Fruit fly (Drosophila melanogaster) whole organism, adult: ENCODE measurements around the gene Hel89B.

Source experiments
- CG11617 ChIP-seq: fragments of 200-800 bp; sonication (Bioruptor generic); optimal IDR thresholded peaks from 2 replicates; lab custom pipeline; 2017; ENCODE audit warnings: mild to moderate bottlenecking, missing biosample characterization, missing genetic modification reagents, missing genetic modification characterization
- CG12768 ChIP-seq: fragments of 200-800 bp; sonication (Bioruptor generic); optimal IDR thresholded peaks from 2 replicates; lab custom pipeline; 2017; ENCODE audit warnings: missing biosample characterization, missing genetic modification characterization, mild to moderate bottlenecking, moderate library complexity, missing genetic modification reagents
- CG14711 ChIP-seq: fragments of 200-800 bp; sonication (Bioruptor generic); optimal IDR thresholded peaks from 2 replicates; lab custom pipeline; 2018; ENCODE audit warnings: missing biosample characterization, mild to moderate bottlenecking, missing genetic modification characterization, moderate library complexity
- CG1620 ChIP-seq: fragments of 200-800 bp; sonication (Bioruptor generic); optimal IDR thresholded peaks from 2 replicates; lab custom pipeline; 2016; ENCODE audit warnings: missing biosample characterization, missing genetic modification characterization
- CG33017 ChIP-seq: fragments of 200-800 bp; sonication (Bioruptor generic); optimal IDR thresholded peaks from 2 replicates; lab custom pipeline; 2018; ENCODE audit warnings: missing biosample characterization, mild to moderate bottlenecking, missing genetic modification characterization, moderate library complexity
- CG5204 ChIP-seq: fragments of 200-800 bp; sonication (Bioruptor generic); optimal IDR thresholded peaks from 2 replicates; lab custom pipeline; 2016; ENCODE audit warnings: missing biosample characterization, missing genetic modification characterization
- CG7045 ChIP-seq: fragments of 200-800 bp; sonication (Bioruptor generic); optimal IDR thresholded peaks from 2 replicates; lab custom pipeline; 2017; ENCODE audit warnings: missing biosample characterization, mild to moderate bottlenecking, missing genetic modification characterization
- CG7101 ChIP-seq: fragments of 200-800 bp; sonication (Bioruptor generic); optimal IDR thresholded peaks from 2 replicates; lab custom pipeline; 2018; ENCODE audit warnings: missing biosample characterization, mild to moderate bottlenecking, missing genetic modification characterization, moderate library complexity
- Clk ChIP-seq: fragments of 200-800 bp; sonication (Bioruptor generic); optimal IDR thresholded peaks from 2 replicates; lab custom pipeline; 2017; ENCODE audit warnings: missing biosample characterization, missing genetic modification characterization
- Crg-1 ChIP-seq: fragments of 200-800 bp; sonication (Bioruptor generic); optimal IDR thresholded peaks from 2 replicates; lab custom pipeline; 2016; ENCODE audit warnings: missing biosample characterization, missing genetic modification characterization
- Hr96 ChIP-seq: fragments of 200-800 bp; sonication (Bioruptor generic); optimal IDR thresholded peaks from 2 replicates; lab custom pipeline; 2016; ENCODE audit warnings: missing biosample characterization, missing genetic modification characterization
- Mnt ChIP-seq: fragments of 200-800 bp; sonication (Bioruptor generic); optimal IDR thresholded peaks from 2 replicates; lab custom pipeline; 2016; ENCODE audit warnings: missing biosample characterization, mild to moderate bottlenecking, missing genetic modification characterization
- bab1 ChIP-seq: fragments of 200-800 bp; sonication (Bioruptor generic); optimal IDR thresholded peaks from 3 replicates; lab custom pipeline; 2019; ENCODE audit warnings: missing biosample characterization, mild to moderate bottlenecking, missing genetic modification characterization, moderate library complexity
- cic ChIP-seq: fragments of 200-800 bp; sonication (Bioruptor generic); optimal IDR thresholded peaks from 2 replicates; lab custom pipeline; 2017; ENCODE audit warnings: missing biosample characterization, mild to moderate bottlenecking, missing genetic modification characterization, moderate library complexity
- cnc ChIP-seq, 2 experiments: fragments of >200 bp; optimal IDR thresholded peaks; 2 replicates each; lab custom pipeline; 2017
- kay ChIP-seq: fragments of 200-800 bp; sonication (Bioruptor generic); peaks from one replicate; lab custom pipeline; 2016; ENCODE audit warnings: missing biosample characterization, missing genetic modification characterization, borderline replicate concordance
- ovo ChIP-seq: fragments of 200-800 bp; sonication (Bioruptor generic); optimal IDR thresholded peaks from 2 replicates; lab custom pipeline; 2016; ENCODE audit warnings: missing biosample characterization, missing genetic modification characterization
- pad ChIP-seq: fragments of 200-800 bp; sonication (Bioruptor generic); optimal IDR thresholded peaks from 3 replicates; lab custom pipeline; 2017; ENCODE audit warnings: missing biosample characterization, missing genetic modification characterization, mild to moderate bottlenecking, moderate library complexity, missing genetic modification reagents
- tj ChIP-seq: fragments of 200-800 bp; sonication (Bioruptor generic); optimal IDR thresholded peaks from 3 replicates; lab custom pipeline; 2017; ENCODE audit warnings: missing biosample characterization, mild to moderate bottlenecking, missing genetic modification characterization, moderate library complexity
- toe ChIP-seq: fragments of 200-800 bp; sonication (Bioruptor generic); optimal IDR thresholded peaks from 2 replicates; lab custom pipeline; 2016; ENCODE audit warnings: missing biosample characterization, missing genetic modification characterization

Gene Hel89B

DNA sequence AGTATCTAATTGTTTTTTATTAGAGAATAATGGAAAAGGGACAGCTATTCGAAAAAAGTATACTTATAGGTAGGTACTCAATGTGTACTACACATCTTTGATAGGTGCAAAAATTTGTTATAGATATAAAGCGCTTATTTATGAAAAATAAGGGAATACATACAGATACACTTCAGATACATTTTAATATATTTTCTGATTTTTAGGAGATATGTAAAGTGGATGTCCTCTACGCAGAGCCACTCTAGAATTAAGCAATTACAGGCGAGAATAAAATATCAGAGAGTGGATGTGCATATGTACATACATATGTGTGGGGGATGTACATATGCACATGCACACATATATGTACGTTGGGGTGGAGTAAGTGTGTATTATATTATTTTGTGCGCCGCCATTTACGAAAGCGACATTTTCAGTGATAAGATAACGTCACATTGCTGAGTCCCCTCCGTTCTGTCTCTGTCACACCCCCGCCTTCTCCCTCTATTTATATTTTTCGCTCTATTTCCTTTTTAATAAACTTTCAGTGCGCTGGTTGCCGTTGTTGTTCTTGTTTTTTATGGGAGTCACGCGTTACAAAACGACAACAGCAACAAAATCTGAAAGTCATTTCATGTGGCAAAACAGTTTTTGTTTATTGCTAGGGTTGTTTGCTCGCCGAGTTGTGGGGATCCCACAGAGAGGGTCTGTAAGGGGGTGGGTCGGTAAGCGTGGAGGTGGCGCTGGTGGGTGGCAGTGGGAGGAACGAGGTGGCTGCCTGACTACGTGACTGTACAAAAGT lies 31.8 kb downstream of the Hel89B start:
- peak; percentile 36 for TF ChIP-seq toe
- TF ChIP-seq tj (GFP tag; lab: Kevin White, UChicago): peak; percentile 33
- TF ChIP-seq CG11617 (GFP tag; lab: Kevin White, UChicago): peak; percentile 56
- TF ChIP-seq CG5204 (GFP tag; lab: Kevin White, UChicago): peak; percentile 20
- peak; percentile 96 for TF ChIP-seq cic (GFP tag; lab: Kevin White, UChicago)
- peak; percentile 36 for TF ChIP-seq ovo
- TF ChIP-seq pad (GFP tag; lab: Kevin White, UChicago): peak; percentile 68
- peak; percentile 56 for TF ChIP-seq Hr96
- TF ChIP-seq CG12768 (GFP tag; lab: Kevin White, UChicago): peak; percentile 88
- peak; percentile 77 for TF ChIP-seq CG33017 (tag; lab: Kevin White, UChicago)
- TF ChIP-seq CG7045 (GFP tag; lab: Kevin White, UChicago): peak; percentile 53
- TF ChIP-seq CG1620 (GFP tag; lab: Kevin White, UChicago): no peak
- TF ChIP-seq kay (GFP tag; lab: Kevin White, UChicago): peak; percentile 81
- TF ChIP-seq bab1 (GFP tag; lab: Kevin White, UChicago): peak; percentile 7
- peak; percentile 15 for TF ChIP-seq CG7101 (tag; lab: Kevin White, UChicago)
- TF ChIP-seq CG14711: peak; percentile 58
- peak; percentile 66 to 69 for TF ChIP-seq cnc (optimal IDR thresholded peaks at IDR 0.05; lab: Kevin White, UChicago)
- peak; percentile 89 for TF ChIP-seq Mnt (GFP tag; lab: Kevin White, UChicago)
- TF ChIP-seq Crg-1: peak; percentile 42
- TF ChIP-seq Clk (GFP tag; lab: Kevin White, UChicago): peak; percentile 73

DNA sequence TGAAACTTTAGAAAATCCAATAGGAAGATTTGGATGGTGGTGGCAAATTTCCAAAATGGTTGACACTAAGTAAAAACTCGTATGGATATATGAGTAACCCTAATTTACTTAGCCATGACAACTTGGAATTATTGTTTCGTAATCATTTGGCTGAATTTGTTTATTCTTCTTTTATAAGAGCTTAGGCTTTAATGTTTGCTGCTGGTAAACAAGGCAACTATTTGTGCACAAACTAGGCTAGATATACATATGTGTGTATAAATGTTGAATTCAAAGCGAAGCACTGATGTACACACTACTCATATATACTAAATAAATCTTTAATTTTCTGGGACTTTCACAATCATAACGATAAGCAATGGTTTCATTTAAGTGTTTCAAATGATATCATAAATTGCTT lies 32.8 kb downstream of the Hel89B start:
- TF ChIP-seq kay (GFP tag; lab: Kevin White, UChicago): peak; percentile 52
- no peak for TF ChIP-seq Hr96
- peak; percentile 25 for TF ChIP-seq Crg-1
- TF ChIP-seq CG11617 (GFP tag; lab: Kevin White, UChicago): no peak
- peak; percentile 25 for TF ChIP-seq CG14711
- peak; percentile 26 for TF ChIP-seq CG12768 (GFP tag; lab: Kevin White, UChicago)
- no peak for TF ChIP-seq Mnt (GFP tag; lab: Kevin White, UChicago)
- TF ChIP-seq pad (GFP tag; lab: Kevin White, UChicago): no peak
- TF ChIP-seq CG7101 (tag; lab: Kevin White, UChicago): peak; percentile 50
- TF ChIP-seq CG33017 (tag; lab: Kevin White, UChicago): no peak
- TF ChIP-seq ovo: peak; percentile 55
- TF ChIP-seq tj (GFP tag; lab: Kevin White, UChicago): no peak
- no peak for TF ChIP-seq bab1 (GFP tag; lab: Kevin White, UChicago)
- TF ChIP-seq Clk (GFP tag; lab: Kevin White, UChicago): no peak

DNA sequence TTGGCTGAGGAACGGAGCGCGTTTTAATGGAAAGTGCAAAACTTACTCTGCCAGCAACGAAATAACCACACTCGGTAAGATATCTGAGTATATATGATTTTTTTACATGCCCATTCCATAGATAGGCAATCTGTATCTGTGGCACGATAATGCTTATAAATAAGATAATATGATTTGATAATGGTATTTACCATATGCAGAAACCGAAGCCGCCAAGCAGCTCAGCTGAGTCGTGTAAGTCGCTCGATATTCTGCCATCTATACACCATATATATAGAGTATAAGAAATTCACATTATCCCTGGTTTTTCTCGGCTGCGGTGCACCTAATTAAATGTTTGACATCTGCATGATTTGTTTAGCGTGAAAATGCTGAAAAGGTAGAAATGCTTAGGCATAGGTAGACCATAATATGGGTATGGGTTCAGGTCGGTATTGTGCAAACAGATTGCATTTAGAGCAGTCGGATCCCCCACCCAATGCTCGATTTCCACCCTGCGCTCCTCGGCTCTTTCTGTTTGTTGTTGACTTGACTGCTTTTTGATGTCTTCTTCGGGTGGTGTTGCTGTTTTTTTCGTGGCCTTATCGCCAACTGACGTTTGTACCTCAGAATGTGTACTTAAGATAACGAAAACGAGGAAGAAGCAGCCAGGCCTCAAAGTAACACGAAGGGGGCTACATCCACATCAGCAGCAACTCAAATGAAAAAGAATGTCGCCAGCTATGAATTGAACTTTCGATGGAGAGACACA lies 33.9 kb downstream of the Hel89B start:
- peak; percentile 68 for TF ChIP-seq kay (GFP tag; lab: Kevin White, UChicago)
- peak; percentile 16 for TF ChIP-seq Mnt (GFP tag; lab: Kevin White, UChicago)
- no peak for TF ChIP-seq CG1620 (GFP tag; lab: Kevin White, UChicago)

DNA sequence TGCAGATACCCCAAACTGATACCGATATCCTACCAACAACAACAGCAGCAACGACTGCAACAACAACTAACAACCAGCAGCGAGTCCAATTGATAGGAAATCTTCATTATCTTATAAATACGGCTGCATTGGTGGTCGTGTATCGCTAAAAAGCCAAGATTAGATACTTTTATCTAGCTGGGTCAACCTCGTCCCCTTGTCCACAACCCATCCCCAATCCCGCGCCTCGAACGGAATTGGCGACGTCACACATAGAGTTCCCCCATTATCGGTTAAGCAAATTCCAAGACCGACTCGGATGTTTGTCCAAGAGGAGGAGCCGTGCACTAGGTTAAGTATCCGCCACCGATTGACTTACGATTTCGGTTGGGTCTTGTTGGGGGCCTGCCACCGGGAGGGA lies 35.2 kb downstream of the Hel89B start:
- peak; percentile 21 for TF ChIP-seq Hr96
- TF ChIP-seq Mnt (GFP tag; lab: Kevin White, UChicago): no peak
- TF ChIP-seq CG11617 (GFP tag; lab: Kevin White, UChicago): no peak
- TF ChIP-seq cic (GFP tag; lab: Kevin White, UChicago): peak; percentile 45

DNA sequence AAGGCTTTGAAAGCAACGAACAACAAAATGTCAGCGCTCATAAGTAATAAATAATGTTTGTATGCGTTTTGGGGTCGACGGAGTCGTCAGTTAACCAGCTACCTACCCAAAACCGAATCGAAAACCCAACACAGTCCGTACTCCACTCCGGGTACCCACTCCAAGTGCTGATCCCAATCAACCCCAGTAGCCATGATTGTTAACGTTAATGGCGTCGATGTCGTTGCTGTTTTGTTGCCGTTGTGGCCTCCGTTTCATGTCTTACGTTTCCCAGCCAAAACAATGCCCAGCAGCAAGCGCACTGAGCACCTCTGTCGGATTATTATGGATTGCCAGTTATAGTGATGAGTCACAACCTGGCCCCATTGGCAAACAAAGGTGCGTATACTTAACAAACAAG lies 35.9 kb downstream of the Hel89B start, which contains the start of gene GATAe:
Gene GATAe (plus strand): TSS at position 76 of the 400 bp plus-strand sequence.
- TF ChIP-seq CG7101 (tag; lab: Kevin White, UChicago): no peak
- no peak for TF ChIP-seq CG33017 (tag; lab: Kevin White, UChicago)
- TF ChIP-seq CG5204 (GFP tag; lab: Kevin White, UChicago): no peak
- no peak for TF ChIP-seq CG1620 (GFP tag; lab: Kevin White, UChicago)
- TF ChIP-seq bab1 (GFP tag; lab: Kevin White, UChicago): no peak

DNA sequence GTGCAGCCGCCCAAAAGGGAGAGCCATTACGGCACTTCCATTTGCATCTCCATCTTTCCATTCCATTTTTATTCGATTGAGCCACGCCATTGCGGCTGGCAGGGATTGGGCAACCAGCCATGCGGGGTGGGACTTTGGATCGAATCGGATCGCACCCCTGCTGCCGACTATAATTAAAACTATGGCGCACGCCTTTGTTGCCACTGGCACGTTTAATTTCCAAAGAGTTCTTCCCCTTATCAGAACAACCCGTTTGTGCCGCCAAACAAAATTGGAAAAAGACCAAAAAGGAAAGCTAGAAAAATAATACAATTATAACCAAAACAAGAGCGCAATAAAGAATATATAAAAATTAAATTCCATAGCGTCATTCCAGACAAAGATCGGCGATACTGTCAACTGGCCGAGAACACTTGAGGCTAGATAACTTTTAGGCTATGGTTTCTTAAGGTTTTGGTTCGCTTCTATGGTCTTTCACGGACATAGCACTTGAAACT lies 37.0 kb downstream of the Hel89B start:
- TF ChIP-seq CG11617 (GFP tag; lab: Kevin White, UChicago) (no peak), CG5204 (GFP tag; lab: Kevin White, UChicago) (no peak), kay (GFP tag; lab: Kevin White, UChicago) (peak; percentile 75), Clk (GFP tag; lab: Kevin White, UChicago) (no peak), CG7101 (tag; lab: Kevin White, UChicago) (no peak), CG1620 (GFP tag; lab: Kevin White, UChicago) (no peak)
